Worm (Caenorhabditis elegans): ENCODE results near the gene mlc-5.

Gene mlc-5

DNA sequence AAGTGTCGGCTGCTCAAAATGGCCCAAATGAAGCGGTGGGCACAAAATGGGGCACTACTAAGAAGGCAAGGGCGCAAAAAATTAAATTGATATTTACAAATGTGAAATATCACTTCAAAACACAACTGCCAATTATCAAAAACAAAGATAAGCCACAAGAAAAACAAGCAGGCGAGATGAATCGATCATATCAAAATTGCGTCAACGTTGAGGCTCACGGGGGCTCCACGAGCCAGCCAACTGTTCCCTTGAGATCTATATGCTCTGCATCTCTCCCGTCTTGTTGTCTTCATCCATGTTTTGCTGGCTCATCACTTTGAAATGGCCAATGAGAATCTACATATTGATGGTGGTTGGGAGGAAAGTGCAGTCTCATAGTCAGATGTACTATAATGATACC, 12.1 kb downstream of the mlc-5 start:
- TF ChIP-seq elt-1 (tag; optimal IDR thresholded peaks at IDR 0.05) (peak; percentile 29), egl-5 (tag; optimal IDR thresholded peaks at IDR 0.05) (peak; percentile 11), lin-15B (tag; optimal IDR thresholded peaks at IDR 0.05) (no peak), lin-39 (tag; optimal IDR thresholded peaks at IDR 0.05) (peak; percentile 18)

DNA sequence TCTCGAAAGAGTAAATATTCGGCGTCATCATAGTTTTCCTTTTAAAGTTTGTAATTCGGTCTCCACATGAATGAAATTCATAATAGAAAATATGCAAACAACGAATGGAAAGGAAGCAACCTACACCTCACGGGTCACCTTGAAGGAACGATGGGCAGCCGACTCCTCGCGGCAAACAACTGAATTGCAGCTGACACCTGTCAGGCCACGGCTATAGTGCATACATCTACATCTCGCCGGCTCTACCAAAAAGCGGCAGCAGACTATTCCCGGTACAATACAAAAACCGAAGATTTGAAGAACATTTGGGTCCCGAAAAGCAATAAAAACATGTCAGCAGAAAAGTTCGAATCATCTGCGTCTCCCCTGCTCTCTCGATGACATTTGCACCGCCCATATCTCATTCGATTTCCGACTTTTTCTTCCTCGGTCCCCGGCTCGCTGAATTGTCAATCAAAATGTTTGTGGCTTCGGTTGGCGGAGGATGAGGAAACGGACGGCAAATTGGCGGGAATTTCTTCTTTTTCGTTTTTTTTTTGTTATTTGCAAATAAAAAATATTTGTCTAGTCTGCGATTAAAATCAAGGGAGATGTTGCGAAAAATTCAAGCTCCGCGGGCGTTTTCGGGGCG, 12.7 kb downstream of the mlc-5 start:
- TF ChIP-seq ceh-28 (tag; optimal IDR thresholded peaks at IDR 0.05), result no peak
- TF ChIP-seq eor-1 (tag; optimal IDR thresholded peaks at IDR 0.05), result no peak
- TF ChIP-seq lin-39 (tag; optimal IDR thresholded peaks at IDR 0.05), result peak; percentile 7
- peak; percentile 66 for TF ChIP-seq snpc-4 (tag; optimal IDR thresholded peaks at IDR 0.05)
- TF ChIP-seq nfya-1 (tag; optimal IDR thresholded peaks at IDR 0.05; ENCODE audit: insufficient read depth), result peak; percentile 32
- no peak for TF ChIP-seq ceh-9 (tag; optimal IDR thresholded peaks at IDR 0.05)
- TF ChIP-seq nhr-25 (tag; optimal IDR thresholded peaks at IDR 0.05), result no peak
- no peak for TF ChIP-seq egl-27 (tag; optimal IDR thresholded peaks at IDR 0.05)
- TF ChIP-seq daf-12 (tag; optimal IDR thresholded peaks at IDR 0.05), result no peak
- TF ChIP-seq ceh-82 (tag; optimal IDR thresholded peaks at IDR 0.05), result no peak
- no peak for TF ChIP-seq nhr-237 (tag; optimal IDR thresholded peaks at IDR 0.05)
- no peak for TF ChIP-seq nhr-77 (tag; optimal IDR thresholded peaks at IDR 0.05)
- no peak for TF ChIP-seq jun-1 (tag; optimal IDR thresholded peaks at IDR 0.05)
- TF ChIP-seq fkh-10 (GFP tag; optimal IDR thresholded peaks at IDR 0.05), result peak; percentile 61
- TF ChIP-seq lin-15B (tag; optimal IDR thresholded peaks at IDR 0.05), result no peak
- no peak for TF ChIP-seq zag-1 (tag; optimal IDR thresholded peaks at IDR 0.05)
- peak; percentile 31 for TF ChIP-seq unc-62 (GFP tag; optimal IDR thresholded peaks at IDR 0.05)
- TF ChIP-seq ceh-16 (tag; optimal IDR thresholded peaks at IDR 0.05), result no peak
- no peak for TF ChIP-seq egl-5 (tag; optimal IDR thresholded peaks at IDR 0.05)
- no peak for TF ChIP-seq lsy-12 (tag; optimal IDR thresholded peaks at IDR 0.05)
- TF ChIP-seq elt-3 (tag; optimal IDR thresholded peaks at IDR 0.05), result no peak

DNA sequence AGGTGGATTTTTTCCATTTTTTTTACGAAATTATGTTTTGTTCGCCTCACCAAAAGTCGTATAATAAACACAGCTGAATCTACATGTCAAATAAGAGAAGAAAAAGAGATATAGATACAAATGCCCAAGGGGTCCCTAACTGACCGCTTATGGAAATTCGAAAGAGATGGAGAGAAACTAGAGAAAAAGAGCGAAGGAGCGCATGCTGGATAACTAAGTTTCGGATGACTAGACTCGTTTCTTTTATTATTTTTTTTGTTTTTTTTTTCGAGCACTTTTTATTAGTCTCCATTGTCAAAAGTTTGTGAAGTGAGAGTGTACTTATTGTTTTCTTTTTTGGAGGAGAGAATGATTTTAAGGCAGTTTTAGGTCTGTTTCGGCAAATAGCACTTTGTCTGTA, 14.6 kb downstream of the mlc-5 start:
- TF ChIP-seq nfya-1 (tag; optimal IDR thresholded peaks at IDR 0.05; ENCODE audit: insufficient read depth) (peak; percentile 44), ceh-82 (tag; optimal IDR thresholded peaks at IDR 0.05) (no peak), fkh-10 (GFP tag; optimal IDR thresholded peaks at IDR 0.05) (peak; percentile 62)

DNA sequence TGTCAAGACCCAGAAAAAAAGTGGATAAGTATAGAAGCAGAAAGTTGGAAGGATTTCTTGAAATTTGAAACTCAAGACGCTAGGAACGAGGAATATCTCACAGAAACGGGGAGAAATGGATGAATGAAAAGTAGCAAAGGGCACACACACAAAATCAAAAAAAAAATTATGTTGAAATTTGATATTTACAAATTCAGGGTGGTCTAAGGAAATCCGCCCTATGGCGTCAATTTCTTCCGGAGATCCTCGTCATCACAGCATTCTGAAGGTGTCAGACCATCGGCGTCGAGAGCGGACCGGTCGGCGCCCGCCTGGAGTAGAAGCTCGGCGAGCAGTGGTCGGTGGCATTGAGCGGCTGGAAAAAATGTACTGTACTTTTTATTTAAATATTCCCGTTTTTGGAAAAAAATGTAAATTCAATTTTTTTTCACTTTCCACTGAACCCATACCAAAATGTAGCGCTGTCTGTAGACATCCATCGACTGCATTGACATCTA, 16.9 kb downstream of the mlc-5 start:
- TF ChIP-seq sea-2 (GFP tag; optimal IDR thresholded peaks at IDR 0.05) (no peak), nhr-77 (tag; optimal IDR thresholded peaks at IDR 0.05) (no peak), nhr-25 (tag; optimal IDR thresholded peaks at IDR 0.05) (no peak), eor-1 (tag; optimal IDR thresholded peaks at IDR 0.05) (no peak), nhr-237 (tag; optimal IDR thresholded peaks at IDR 0.05) (no peak), R02D3.7 (tag; optimal IDR thresholded peaks at IDR 0.05) (no peak), ceh-82 (tag; optimal IDR thresholded peaks at IDR 0.05) (no peak), skn-1 (tag; optimal IDR thresholded peaks at IDR 0.05) (no peak), ztf-4 (tag; optimal IDR thresholded peaks at IDR 0.05) (no peak), zag-1 (tag; optimal IDR thresholded peaks at IDR 0.05) (no peak), aly-2 (tag; optimal IDR thresholded peaks at IDR 0.05) (no peak), nhr-76 (tag; optimal IDR thresholded peaks at IDR 0.05) (no peak), jun-1 (tag; optimal IDR thresholded peaks at IDR 0.05) (no peak), elt-2 (tag; optimal IDR thresholded peaks at IDR 0.05) (no peak), snpc-4 (tag; optimal IDR thresholded peaks at IDR 0.05) (no peak), daf-12 (tag; optimal IDR thresholded peaks at IDR 0.05) (no peak), nhr-28 (tag; optimal IDR thresholded peaks at IDR 0.05) (no peak), nfya-1 (tag; optimal IDR thresholded peaks at IDR 0.05; ENCODE audit: insufficient read depth) (no peak)

DNA sequence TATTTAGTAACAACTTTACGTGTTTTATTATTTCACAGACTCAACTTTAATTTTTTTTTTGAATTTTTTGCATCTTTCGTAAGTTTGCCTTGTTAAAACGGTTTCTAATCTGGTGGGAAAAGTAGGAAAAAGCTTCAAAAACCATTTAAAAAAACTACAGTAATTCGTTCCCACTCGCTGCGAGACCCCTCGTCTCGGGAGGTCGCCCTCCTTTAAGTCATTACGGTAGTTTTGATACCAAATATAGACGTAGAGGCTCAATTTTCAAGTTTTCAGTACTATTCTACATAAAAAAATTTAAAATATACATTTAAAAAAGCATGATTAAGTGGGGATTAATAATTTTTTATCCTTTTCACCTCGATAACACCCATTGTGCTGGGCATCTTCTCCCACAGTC, 17.8 kb downstream of the mlc-5 start:
- TF ChIP-seq nhr-43 (tag; optimal IDR thresholded peaks at IDR 0.05; ENCODE audit: poor library complexity, severe bottlenecking) (no peak), nhr-23 (tag; optimal IDR thresholded peaks at IDR 0.05) (no peak), unc-39 (tag; optimal IDR thresholded peaks at IDR 0.05) (no peak)

All from whole organism, L3 larva.